Worm (Caenorhabditis elegans): ENCODE results near the gene srd-59.

Gene srd-59

ce11 chrII:7200051-7200599 lies 5.4 kb upstream of the srd-59 start, which contains the start of gene pcrg-1:
Gene pcrg-1 (plus strand): TSS chrII:7200549.
- peak; percentile 91 for TF ChIP-seq tbx-8 (GFP tag; optimal IDR thresholded peaks at IDR 0.05)
- TF ChIP-seq lin-32 (GFP tag; optimal IDR thresholded peaks at IDR 0.05) = peak; percentile 86
- no peak for TF ChIP-seq nhr-28 (tag; optimal IDR thresholded peaks at IDR 0.05)
- no peak for TF ChIP-seq nhr-2 (tag; optimal IDR thresholded peaks at IDR 0.05)
- peak; percentile 73 for TF ChIP-seq mep-1 (tag; optimal IDR thresholded peaks at IDR 0.05)
- TF ChIP-seq ceh-43 (GFP tag; optimal IDR thresholded peaks at IDR 0.05) = peak; percentile 84
- peak; percentile 77 for TF ChIP-seq lin-13 (tag; optimal IDR thresholded peaks at IDR 0.05)
- TF ChIP-seq sptf-1 (tag; optimal IDR thresholded peaks at IDR 0.05) = peak; percentile 96
- no peak for TF ChIP-seq snpc-4 (tag; optimal IDR thresholded peaks at IDR 0.05)
- peak; percentile 1 for TF ChIP-seq elt-1 (tag; optimal IDR thresholded peaks at IDR 0.05; ENCODE audit: borderline replicate concordance, insufficient read depth)
- no peak for TF ChIP-seq ceh-39 (tag; optimal IDR thresholded peaks at IDR 0.05)
- TF ChIP-seq flh-1 (GFP tag; optimal IDR thresholded peaks at IDR 0.05) = peak; percentile 82
- peak; percentile 63 for TF ChIP-seq hlh-1 (tag; optimal IDR thresholded peaks at IDR 0.05)
- TF ChIP-seq nhr-237 (tag; optimal IDR thresholded peaks at IDR 0.05) = no peak
- peak; percentile 92 for TF ChIP-seq M03D4.4 (tag; optimal IDR thresholded peaks at IDR 0.05)
- TF ChIP-seq ceh-83 (GFP tag; optimal IDR thresholded peaks at IDR 0.05) = peak; percentile 92
- TF ChIP-seq pha-4 (tag; optimal IDR thresholded peaks at IDR 0.05) = peak; percentile 59
- TF ChIP-seq ham-2 (GFP tag; optimal IDR thresholded peaks at IDR 0.05) = peak; percentile 93
- peak; percentile 59 for TF ChIP-seq elt-3 (tag; optimal IDR thresholded peaks at IDR 0.05)
- no peak for TF ChIP-seq nhr-12 (tag; optimal IDR thresholded peaks at IDR 0.05)
- peak; percentile 21 for TF ChIP-seq unc-62 (GFP tag; optimal IDR thresholded peaks at IDR 0.05)
- TF ChIP-seq cnd-1 (tag; optimal IDR thresholded peaks at IDR 0.05) = peak; percentile 95
- TF ChIP-seq lsy-2 (tag; optimal IDR thresholded peaks at IDR 0.05) = peak; percentile 27
- TF ChIP-seq bed-3 (GFP tag; optimal IDR thresholded peaks at IDR 0.05) = peak; percentile 83
- peak; percentile 79 for TF ChIP-seq unc-120 (tag; optimal IDR thresholded peaks at IDR 0.05; ENCODE audit: poor library complexity, severe bottlenecking)
- no peak for TF ChIP-seq zip-8 (tag; optimal IDR thresholded peaks at IDR 0.05)
- TF ChIP-seq nhr-76 (tag; optimal IDR thresholded peaks at IDR 0.05) = no peak
- TF ChIP-seq sem-2 (GFP tag; optimal IDR thresholded peaks at IDR 0.05) = peak; percentile 84
- peak; percentile 25 for TF ChIP-seq unc-39 (tag; optimal IDR thresholded peaks at IDR 0.05)
- peak; percentile 97 for TF ChIP-seq mls-2 (tag; optimal IDR thresholded peaks at IDR 0.05)
- peak; percentile 94 for TF ChIP-seq drap-1 (GFP tag; optimal IDR thresholded peaks at IDR 0.05)
- TF ChIP-seq ztf-11 (tag; optimal IDR thresholded peaks at IDR 0.05) = no peak
- no peak for TF ChIP-seq ces-1 (GFP tag; optimal IDR thresholded peaks at IDR 0.05)
- no peak for TF ChIP-seq blmp-1 (tag; optimal IDR thresholded peaks at IDR 0.05)
- TF ChIP-seq mab-5 (tag; optimal IDR thresholded peaks at IDR 0.05) = no peak

ce11 chrII:7203110-7203509 lies 2.4 kb upstream of the srd-59 start, which contains the start of gene srd-56:
Gene srd-56 (minus strand): TSS chrII:7203210.
- no peak for TF ChIP-seq blmp-1 (tag; optimal IDR thresholded peaks at IDR 0.05)
- no peak for TF ChIP-seq M03D4.4 (tag; optimal IDR thresholded peaks at IDR 0.05)
- no peak for TF ChIP-seq snpc-4 (tag; optimal IDR thresholded peaks at IDR 0.05)
- no peak for TF ChIP-seq sem-2 (GFP tag; optimal IDR thresholded peaks at IDR 0.05)
- no peak for TF ChIP-seq ceh-83 (GFP tag; optimal IDR thresholded peaks at IDR 0.05)

ce11 chrII:7204951-7205350 lies 537 bp upstream of the srd-59 start, which contains the start of gene srd-58:
Gene srd-58 (minus strand): TSS chrII:7205051.
- no peak for TF ChIP-seq flh-1 (GFP tag; optimal IDR thresholded peaks at IDR 0.05)

DNA sequence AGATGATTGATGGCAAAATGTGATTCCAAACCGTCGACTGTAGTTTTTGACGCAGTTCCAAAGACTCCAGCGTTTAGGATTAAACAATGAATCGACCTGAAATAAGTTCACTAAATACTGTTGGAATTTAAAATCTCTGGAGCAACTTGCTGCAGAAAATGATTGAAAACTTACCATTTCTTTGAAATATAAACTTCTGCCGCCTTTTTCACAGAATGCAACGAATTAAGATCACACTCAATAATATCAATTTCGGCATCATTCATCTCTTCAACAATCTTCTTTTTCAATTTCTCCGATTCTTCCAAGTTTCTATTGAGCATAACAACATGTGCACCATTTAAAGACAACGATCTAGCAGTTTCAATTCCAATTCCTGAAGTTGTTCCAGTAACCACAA lies 2.2 kb downstream of the srd-59 start:
- TF ChIP-seq ham-2 (GFP tag; optimal IDR thresholded peaks at IDR 0.05) (no peak), mab-5 (tag; optimal IDR thresholded peaks at IDR 0.05) (no peak), cnd-1 (tag; optimal IDR thresholded peaks at IDR 0.05) (no peak), flh-1 (GFP tag; optimal IDR thresholded peaks at IDR 0.05) (no peak), ceh-83 (GFP tag; optimal IDR thresholded peaks at IDR 0.05) (no peak), bed-3 (GFP tag; optimal IDR thresholded peaks at IDR 0.05) (no peak), lsy-2 (tag; optimal IDR thresholded peaks at IDR 0.05) (no peak), pha-4 (tag; optimal IDR thresholded peaks at IDR 0.05) (no peak), nhr-76 (tag; optimal IDR thresholded peaks at IDR 0.05) (no peak), mls-2 (tag; optimal IDR thresholded peaks at IDR 0.05) (no peak), elt-3 (tag; optimal IDR thresholded peaks at IDR 0.05) (no peak), zip-8 (tag; optimal IDR thresholded peaks at IDR 0.05) (no peak), snpc-4 (tag; optimal IDR thresholded peaks at IDR 0.05) (no peak), mep-1 (tag; optimal IDR thresholded peaks at IDR 0.05) (no peak), lin-32 (GFP tag; optimal IDR thresholded peaks at IDR 0.05) (no peak), unc-39 (tag; optimal IDR thresholded peaks at IDR 0.05) (no peak), hlh-1 (tag; optimal IDR thresholded peaks at IDR 0.05) (no peak)

Data from whole organism, mixed stage, embryonic.